Worm (Caenorhabditis elegans) whole organism, L1 larva: ENCODE data around the gene pelo-1.

Experiments used
- aly-2 ChIP-seq: fragments of 150-350 bp; optimal IDR thresholded peaks from 2 replicates; lab custom pipeline; 2014; ENCODE audit warnings: missing biosample characterization, missing genetic modification characterization
- rnt-1 ChIP-seq: sonication (generic microtip); optimal IDR thresholded peaks from 2 replicates; lab custom pipeline; 2016; ENCODE audit warnings: mild to moderate bottlenecking, missing genetic modification characterization, moderate library complexity, missing compliant biosample characterization
- tbx-2 ChIP-seq: sonication (generic microtip); optimal IDR thresholded peaks from 2 replicates; lab custom pipeline; 2016; ENCODE audit warnings: missing genetic modification characterization, missing compliant biosample characterization
- unc-62 ChIP-seq: fragments of 150-350 bp; optimal IDR thresholded peaks from 2 replicates; lab custom pipeline; 2014; ENCODE audit warnings: missing biosample characterization, missing genetic modification reagents, missing genetic modification characterization
- unc-86 ChIP-seq: sonication (generic microtip); optimal IDR thresholded peaks from 2 replicates; lab custom pipeline; 2016; ENCODE audit warnings: missing genetic modification characterization, missing compliant biosample characterization

ce11 chrIII:4210661-4211060, 6.6 kb upstream of the pelo-1 start:
- TF ChIP-seq tbx-2 (tag; lab: Kevin White, UChicago) (no peak), unc-62 (GFP tag; lab: Kevin White, UChicago) (no peak), rnt-1 (tag; lab: Kevin White, UChicago) (no peak), aly-2 (tag; lab: Kevin White, UChicago) (no peak), unc-86 (tag; lab: Kevin White, UChicago) (no peak)
